Worm (Caenorhabditis elegans) whole organism, L2 larva: Measurements from ENCODE around the gene Y54G2A.11.
"Not testable (repeated sequence)": the region's sequence is repeated elsewhere in the genome, so short reads cannot be mapped to it uniquely, and the experiment has no call there.

ENCODE experiments used
- alr-1 ChIP-seq: fragments of 150-350 bp; optimal IDR thresholded peaks from 2 replicates; lab custom pipeline; 2014; ENCODE audit warnings: missing biosample characterization, missing genetic modification characterization
- ceh-82 ChIP-seq: fragments of 150-350 bp; optimal IDR thresholded peaks from 2 replicates; lab custom pipeline; 2014; ENCODE audit warnings: missing biosample characterization, missing genetic modification characterization
- elt-1 ChIP-seq: fragments of 150-350 bp; optimal IDR thresholded peaks from 2 replicates; lab custom pipeline; 2014; ENCODE audit warnings: missing biosample characterization, missing genetic modification characterization
- gmeb-1 ChIP-seq: fragments of 150-350 bp; optimal IDR thresholded peaks from 2 replicates; lab custom pipeline; 2014; ENCODE audit warnings: missing biosample characterization, missing genetic modification characterization
- nhr-129 ChIP-seq: fragments of 150-350 bp; optimal IDR thresholded peaks from 2 replicates; lab custom pipeline; 2014; ENCODE audit warnings: missing biosample characterization, missing genetic modification characterization
- nhr-237 ChIP-seq: fragments of 150-350 bp; optimal IDR thresholded peaks from 2 replicates; lab custom pipeline; 2014; ENCODE audit warnings: missing biosample characterization, missing genetic modification characterization
- nhr-25 ChIP-seq: fragments of 150-350 bp; sonication (generic microtip); optimal IDR thresholded peaks from 3 replicates; lab custom pipeline; 2014; ENCODE audit warnings: missing biosample characterization, missing genetic modification characterization
- ztf-4 ChIP-seq: fragments of 150-350 bp; optimal IDR thresholded peaks from 2 replicates; lab custom pipeline; 2014; ENCODE audit warnings: missing biosample characterization, missing genetic modification characterization

The Y54G2A.11 gene

ce11 chrIV:2725784-2726183 lies 45.8 kb downstream of the Y54G2A.11 start, which contains the start of gene ubxn-2 (continued):
- peak; percentile 46 for TF ChIP-seq nhr-129 (tag; lab: Kevin White, UChicago)
- TF ChIP-seq elt-1 (tag; lab: Kevin White, UChicago), result no peak
- no peak for TF ChIP-seq nhr-237

- TF ChIP-seq gmeb-1, elt-1, ceh-82 (tag; lab: Kevin White, UChicago): not testable (repeated sequence)
Observed at ce11 chrIV:2719734-2720133, 51.9 kb downstream of the Y54G2A.11 start, which contains the start of gene ndua-12. ndua-12 (minus strand) TSS chrIV:2719834.

ce11 chrIV:2716474-2716873 lies 55.1 kb downstream of the Y54G2A.11 start, which contains the start of gene Y94H6A.7:
Y94H6A.7 (minus strand) TSS chrIV:2716574.
- not testable (repeated sequence) for TF ChIP-seq nhr-25; alr-1 (tag; lab: Kevin White, UChicago); ztf-4 (tag; lab: Kevin White, UChicago)
